Fruit fly (Drosophila melanogaster) whole organism, wandering third instar larva: ENCODE data around the gene CG13813.

Source experiments
- CG32264 ChIP-seq: fragments of 200-800 bp; sonication (Bioruptor generic); optimal IDR thresholded peaks from 2 replicates; lab custom pipeline; 2016; ENCODE audit warnings: missing biosample characterization, missing genetic modification characterization
- CG9705 ChIP-seq: fragments of 200-800 bp; sonication (Bioruptor generic); optimal IDR thresholded peaks from 2 replicates; lab custom pipeline; 2018; ENCODE audit warnings: missing biosample characterization, mild to moderate bottlenecking, missing genetic modification characterization
- CrebA ChIP-seq: fragments of 200-800 bp; sonication (Bioruptor generic); optimal IDR thresholded peaks from 2 replicates; lab custom pipeline; 2016; ENCODE audit warnings: missing biosample characterization, mild to moderate bottlenecking, missing genetic modification characterization, borderline replicate concordance
- Dfd ChIP-seq: fragments of >200 bp; optimal IDR thresholded peaks from 2 replicates; lab custom pipeline; 2017; ENCODE audit warnings: missing biosample characterization, missing genetic modification characterization
- Dif ChIP-seq: fragments of 200-275, 200-300 bp; sonication (Bioruptor generic); optimal IDR thresholded peaks from 2 replicates; lab custom pipeline; 2018; ENCODE audit warnings: missing biosample characterization, missing genetic modification characterization; ENCODE audit not compliant: partially characterized antibody
- GATAd ChIP-seq: sonication (Bioruptor generic); optimal IDR thresholded peaks from 2 replicates; lab custom pipeline; 2016; ENCODE audit warnings: missing biosample characterization, missing genetic modification characterization
- HLH106 ChIP-seq: fragments of 200-800 bp; optimal IDR thresholded peaks from 3 replicates; lab custom pipeline; 2019; ENCODE audit warnings: missing biosample characterization, mild to moderate bottlenecking, missing genetic modification characterization, moderate library complexity
- Hnf4 ChIP-seq: fragments of 200-800 bp; sonication (Bioruptor generic); optimal IDR thresholded peaks from 2 replicates; lab custom pipeline; 2016; ENCODE audit warnings: missing biosample characterization, mild to moderate bottlenecking, missing genetic modification characterization
- Hr78 ChIP-seq: fragments of >200 bp; optimal IDR thresholded peaks from 2 replicates; lab custom pipeline; 2017; ENCODE audit warnings: missing biosample characterization, missing genetic modification characterization
- Hr83 ChIP-seq: fragments of 200-300 bp; sonication (Bioruptor generic); optimal IDR thresholded peaks from 2 replicates; lab custom pipeline; 2016; ENCODE audit warnings: missing biosample characterization, mild to moderate bottlenecking, missing genetic modification characterization, moderate library complexity; ENCODE audit not compliant: poor library complexity, severe bottlenecking
- Jra ChIP-seq: sonication (Bioruptor generic); optimal IDR thresholded peaks from 2 replicates; lab custom pipeline; 2016; ENCODE audit warnings: missing biosample characterization, missing genetic modification characterization
- Myc ChIP-seq: fragments of >200 bp; optimal IDR thresholded peaks from 2 replicates; lab custom pipeline; 2017
- N ChIP-seq: fragments of >200 bp; optimal IDR thresholded peaks from 2 replicates; lab custom pipeline; 2018; ENCODE audit warnings: missing biosample characterization, missing external identifiers, missing genetic modification characterization
- Rel ChIP-seq, 2 experiments: fragments of 200-800 bp; sonication (Bioruptor generic) in 1 of 2; optimal IDR thresholded peaks; 2 replicates in 1 of 2; 3 replicates in 1 of 2; lab custom pipeline; 2016 to 2019; ENCODE audit warnings: mild to moderate bottlenecking in 2 of 2, missing biosample characterization in 2 of 2, missing genetic modification characterization in 2 of 2, moderate library complexity in 1 of 2
- Sp1 ChIP-seq: fragments of 200-800 bp; sonication (Bioruptor generic); optimal IDR thresholded peaks from 3 replicates; lab custom pipeline; 2019; ENCODE audit warnings: missing biosample characterization, mild to moderate bottlenecking, missing genetic modification characterization, moderate library complexity
- Vsx2 ChIP-seq: fragments of 200-300, 225-300 bp; sonication (Bioruptor generic); optimal IDR thresholded peaks from 2 replicates; lab custom pipeline; 2018; ENCODE audit warnings: missing biosample characterization, missing genetic modification characterization; ENCODE audit not compliant: partially characterized antibody
- br ChIP-seq: fragments of 200-800 bp; sonication (Bioruptor generic); optimal IDR thresholded peaks from 2 replicates; lab custom pipeline; 2016; ENCODE audit warnings: missing biosample characterization, missing genetic modification characterization
- dl ChIP-seq, 2 experiments: fragments of 175-275, 200-275 bp in 1 of 2; fragments of 200-275 bp in 1 of 2; sonication (Bioruptor generic); optimal IDR thresholded peaks; lab custom pipeline; 2018; ENCODE audit warnings: mild to moderate bottlenecking in 2 of 2, missing biosample characterization in 2 of 2, missing genetic modification characterization in 2 of 2, moderate library complexity in 2 of 2; ENCODE audit not compliant: partially characterized antibody in 2 of 2, insufficient read depth in 1 of 2
- dsf ChIP-seq: sonication (Bioruptor generic); optimal IDR thresholded peaks from 2 replicates; lab custom pipeline; 2016; ENCODE audit warnings: missing biosample characterization, missing genetic modification characterization, borderline replicate concordance
- foxo ChIP-seq, 2 experiments: fragments of 200-800 bp; sonication (Bioruptor generic); optimal IDR thresholded peaks; 2 replicates in 1 of 2; 3 replicates in 1 of 2; lab custom pipeline; 2016 to 2017; ENCODE audit warnings: missing biosample characterization in 2 of 2, missing genetic modification characterization in 2 of 2
- fru ChIP-seq: fragments of 200-800 bp; sonication (Bioruptor generic); optimal IDR thresholded peaks from 3 replicates; lab custom pipeline; 2016; ENCODE audit warnings: missing biosample characterization, mild to moderate bottlenecking, missing genetic modification characterization
- pan ChIP-seq: fragments of >200 bp; optimal IDR thresholded peaks from 2 replicates; lab custom pipeline; 2017
- psq ChIP-seq: fragments of 200-800 bp; sonication (Bioruptor generic); optimal IDR thresholded peaks from 3 replicates; lab custom pipeline; 2017; ENCODE audit warnings: missing biosample characterization, mild to moderate bottlenecking, missing genetic modification characterization, moderate library complexity
- sv ChIP-seq: fragments of 200-800 bp; sonication (Bioruptor generic); optimal IDR thresholded peaks from 3 replicates; lab custom pipeline; 2016; ENCODE audit warnings: missing biosample characterization, missing genetic modification characterization
- usp ChIP-seq: fragments of >200 bp; optimal IDR thresholded peaks from 2 replicates; lab custom pipeline; 2017; ENCODE audit warnings: missing biosample characterization, missing genetic modification characterization

CG13813 gene

DNA sequence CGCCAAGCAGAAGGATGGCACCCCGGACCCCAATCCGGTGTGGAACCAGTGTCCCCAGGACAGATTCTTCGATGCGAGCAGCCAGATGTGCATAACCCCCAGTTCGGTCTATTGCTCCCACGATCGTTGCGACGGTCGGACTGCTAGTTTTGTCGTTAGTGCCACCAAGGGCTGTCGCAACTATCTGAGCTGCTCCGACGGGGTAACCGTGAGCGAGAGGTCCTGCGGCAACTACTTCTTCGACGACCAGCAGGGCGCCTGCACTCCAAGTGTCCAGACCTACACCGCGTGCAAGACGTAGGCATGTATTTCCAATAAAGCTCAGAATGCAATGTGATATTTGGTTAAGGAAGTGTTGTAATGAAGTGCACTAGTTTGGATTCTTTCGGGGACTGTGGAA is 8.9 kb upstream of the CG13813 start:
- TF ChIP-seq Dfd (GFP tag; lab: Kevin White, UChicago) (no peak), foxo (GFP tag; optimal IDR thresholded peaks at IDR 0.05; lab: Kevin White, UChicago) (no peak), Hnf4 (no peak), CrebA (GFP tag; lab: Kevin White, UChicago) (no peak), dsf (no peak), N (GFP tag; lab: Kevin White, UChicago) (no peak)

DNA sequence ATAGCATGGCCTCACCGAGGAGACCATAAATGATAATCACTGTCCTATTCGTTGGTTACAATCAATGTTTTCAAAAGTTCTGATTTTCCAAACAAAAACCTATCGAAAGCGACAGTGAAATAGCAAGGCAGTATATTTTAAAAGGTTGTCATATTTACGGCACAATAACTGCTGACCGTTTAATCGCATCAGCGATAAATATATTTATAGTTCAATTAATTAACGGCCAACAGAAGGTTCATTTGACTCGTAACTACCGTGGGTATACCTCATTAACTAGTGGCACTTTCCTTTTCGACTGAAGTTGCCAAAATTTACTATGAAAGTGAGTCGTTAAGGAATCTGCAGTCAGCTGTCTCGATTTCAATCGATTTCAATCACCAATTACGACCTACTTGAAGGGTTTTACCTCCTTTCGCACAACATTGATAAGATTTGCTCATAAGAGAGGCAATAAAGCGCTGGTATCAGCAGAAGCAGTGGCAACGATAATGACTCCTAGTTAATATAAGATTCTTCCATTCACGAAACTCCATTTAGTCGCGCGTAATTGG is 8.0 kb upstream of the CG13813 start, which contains the start of gene CG17147:
TSS of gene CG17147 (plus strand) at position 535 of the 554 bp plus-strand sequence.
- TF ChIP-seq Hnf4 (no peak), sv (GFP tag; lab: Kevin White, UChicago) (no peak), dsf (no peak), Jra (GFP tag; lab: Kevin White, UChicago) (no peak), usp (GFP tag; lab: Kevin White, UChicago) (no peak)
- TF ChIP-seq, all 38 proteins: peak for 0

DNA sequence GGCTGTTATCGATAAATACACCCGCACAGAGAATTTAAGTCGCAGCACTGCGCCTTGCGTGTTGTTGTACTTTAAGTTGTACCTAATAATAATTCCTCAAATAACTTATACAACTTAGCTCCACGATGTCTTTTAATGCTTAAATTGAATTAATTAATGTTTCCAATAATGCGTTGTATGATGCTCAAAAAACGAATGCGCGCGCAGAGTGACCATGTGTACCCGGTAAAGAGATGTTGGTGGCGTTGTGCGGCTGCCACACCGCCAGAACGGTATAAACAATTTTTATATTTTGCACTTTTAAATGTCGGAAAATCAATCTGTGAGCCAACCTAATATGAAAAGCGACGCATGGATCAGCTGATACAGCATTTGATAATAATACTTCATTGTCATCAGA is 5.3 kb upstream of the CG13813 start:
- no peak for TF ChIP-seq psq
- no peak for TF ChIP-seq fru (GFP tag; lab: Kevin White, UChicago)
- TF ChIP-seq Dif: peak; percentile 69
- peak in 1 of 2 experiments; percentile 54 for TF ChIP-seq dl (GFP tag; optimal IDR thresholded peaks at IDR 0.05; lab: Kevin White, UChicago; ENCODE audit: insufficient read depth in 1 of 2, partially characterized antibody in 2 of 2)
- TF ChIP-seq Myc (lab: Kevin White, UChicago): peak; percentile 45
- no peak for TF ChIP-seq CG9705 (GFP tag; lab: Kevin White, UChicago)
- TF ChIP-seq HLH106 (tag; lab: Kevin White, UChicago): no peak
- peak; percentile 92 for TF ChIP-seq Vsx2 (GFP tag; lab: Kevin White, UChicago)

DNA sequence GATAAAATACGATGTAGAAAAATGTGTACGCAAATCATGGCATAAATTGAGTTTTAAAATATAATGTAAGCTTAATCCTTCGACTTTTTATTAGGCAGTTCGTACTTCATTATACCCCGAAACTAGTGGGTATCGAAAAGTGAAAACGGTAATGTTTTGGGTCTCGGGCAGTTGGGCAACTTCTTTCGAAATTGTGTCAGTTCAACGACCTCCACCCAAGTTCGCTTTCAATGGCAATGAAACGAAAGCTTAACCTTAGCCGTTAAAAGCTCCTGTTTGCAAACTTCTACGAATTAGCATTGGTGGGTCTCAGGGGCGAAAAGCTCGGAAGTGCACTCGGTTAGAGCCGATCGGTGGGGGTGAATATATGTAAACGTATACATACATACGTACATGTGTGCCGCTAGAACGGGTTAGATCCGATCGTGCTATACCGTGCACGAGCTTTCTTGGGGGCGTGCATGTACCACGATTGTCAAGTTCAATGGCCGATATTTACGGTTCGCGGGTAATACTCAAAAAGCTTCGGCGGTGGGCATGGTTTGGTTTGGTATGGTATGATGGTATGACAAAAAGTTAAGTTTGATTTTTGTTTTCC is 1.2 kb upstream of the CG13813 start:
- TF ChIP-seq Sp1 (GFP tag; lab: Kevin White, UChicago): no peak
- TF ChIP-seq Dif: peak; percentile 80
- TF ChIP-seq br (GFP tag; lab: Kevin White, UChicago): no peak
- TF ChIP-seq GATAd: no peak
- no peak for TF ChIP-seq pan

DNA sequence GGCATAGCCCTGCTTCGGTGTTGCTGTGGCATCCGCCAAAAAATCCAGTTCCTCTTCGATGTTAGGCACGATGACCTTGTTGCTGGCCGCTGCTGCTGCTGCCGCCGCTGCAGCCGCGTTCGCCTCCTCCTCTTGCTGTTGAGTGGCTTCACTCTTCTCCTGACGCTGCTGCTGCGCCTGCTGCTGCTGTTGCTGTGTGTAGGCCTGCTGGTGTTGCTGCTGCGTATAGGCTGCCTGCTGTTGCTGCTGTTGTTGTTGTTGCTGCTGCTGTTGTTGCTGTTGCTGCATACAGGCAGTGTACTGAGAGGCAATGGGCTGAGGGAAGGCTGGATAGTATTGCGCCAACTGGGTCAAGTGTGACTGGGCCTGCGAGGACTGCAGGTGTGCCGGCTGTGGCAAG is 5.7 kb downstream of the CG13813 start:
- TF ChIP-seq sv (GFP tag; lab: Kevin White, UChicago) (no peak), Dfd (GFP tag; lab: Kevin White, UChicago) (peak; percentile 96)
- TF ChIP-seq, all 38 proteins: peak for 1

DNA sequence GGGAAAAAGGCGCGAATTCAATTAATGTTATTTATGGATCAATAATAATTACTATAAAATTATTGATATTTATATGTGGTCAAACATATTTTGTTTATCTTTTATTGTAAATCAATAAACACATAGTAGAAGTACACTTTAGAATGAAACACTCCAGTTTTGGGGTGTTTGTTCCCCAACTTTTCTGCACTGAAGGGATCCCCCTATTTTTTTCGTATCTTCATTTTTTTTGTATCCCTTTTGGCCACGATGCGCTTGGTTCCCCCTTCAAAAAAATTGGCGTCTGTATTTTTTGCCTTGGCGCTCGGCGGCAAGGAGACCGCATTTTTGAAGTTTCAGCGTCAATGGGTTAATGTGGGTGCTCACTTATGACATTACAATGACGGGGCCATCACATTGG is 9.3 kb downstream of the CG13813 start, which contains the start of gene Clc:
TSS of gene Clc (plus strand) at position 301 of the 400 bp plus-strand sequence.
- no peak for TF ChIP-seq Hr83 (GFP tag; lab: Kevin White, UChicago)
- TF ChIP-seq usp (GFP tag; lab: Kevin White, UChicago): no peak
- TF ChIP-seq Rel (GFP tag; optimal IDR thresholded peaks at IDR 0.05; lab: Kevin White, UChicago): no peak
- TF ChIP-seq Rel (tag; optimal IDR thresholded peaks at IDR 0.05; lab: Kevin White, UChicago): peak; percentile 62
- no peak for TF ChIP-seq CG9705 (GFP tag; lab: Kevin White, UChicago)
- no peak for TF ChIP-seq CG32264 (GFP tag; lab: Kevin White, UChicago)

DNA sequence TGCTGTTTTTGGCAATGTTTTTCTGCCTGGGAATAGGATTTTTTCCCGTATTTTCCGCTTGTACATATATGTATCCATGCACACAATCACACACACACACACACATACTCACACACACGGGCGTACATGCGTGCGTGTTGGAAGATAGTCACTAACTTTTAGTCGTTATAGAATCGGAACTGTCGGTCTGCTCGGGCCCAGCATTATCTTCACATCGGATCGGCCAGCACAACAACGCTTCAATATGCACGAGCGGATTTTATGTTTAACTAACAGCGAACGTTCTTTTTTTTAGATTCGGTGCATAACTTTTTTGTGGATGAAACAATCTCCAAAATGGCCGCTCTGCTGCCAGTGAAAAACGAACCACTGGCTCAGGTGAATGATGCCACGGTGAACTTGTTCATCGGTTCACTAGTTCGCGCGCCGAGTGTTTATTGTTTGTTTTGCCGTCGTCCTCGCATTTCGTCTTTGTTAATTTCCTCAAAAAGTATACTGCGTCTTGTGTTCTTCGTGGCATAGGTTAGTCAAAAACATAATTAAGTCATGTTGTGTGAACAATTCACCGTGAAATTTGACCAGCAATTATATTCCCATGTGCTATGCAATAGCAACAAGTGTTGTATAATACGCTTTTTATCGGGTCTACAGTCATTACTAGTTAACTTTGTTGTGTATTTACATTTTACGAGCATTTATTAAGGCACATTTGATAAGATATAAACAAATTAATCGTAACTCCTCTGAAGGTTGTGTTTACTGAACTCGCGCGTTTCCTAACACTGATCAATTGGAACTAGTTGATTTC is 9.9 kb downstream of the CG13813 start, which contains the start of the genes CG6951 and CG17233:
TSS of gene CG6951 (plus strand) at position 105 of the 808 bp plus-strand sequence.
TSS of gene CG17233 (minus strand) at position 741 of the 808 bp plus-strand sequence.
- TF ChIP-seq Sp1 (GFP tag; lab: Kevin White, UChicago): no peak
- no peak for TF ChIP-seq Rel (GFP tag; optimal IDR thresholded peaks at IDR 0.05; lab: Kevin White, UChicago)
- TF ChIP-seq Rel (tag; optimal IDR thresholded peaks at IDR 0.05; lab: Kevin White, UChicago): peak; percentile 20
- no peak for TF ChIP-seq Hr78 (GFP tag; lab: Kevin White, UChicago)
- no peak for TF ChIP-seq CG9705 (GFP tag; lab: Kevin White, UChicago)
- peak; percentile 47 for TF ChIP-seq Vsx2 (GFP tag; lab: Kevin White, UChicago)
- no peak for TF ChIP-seq fru (GFP tag; lab: Kevin White, UChicago)
